Fruit fly (Drosophila melanogaster): ENCODE results near the gene CG14147.

DNA sequence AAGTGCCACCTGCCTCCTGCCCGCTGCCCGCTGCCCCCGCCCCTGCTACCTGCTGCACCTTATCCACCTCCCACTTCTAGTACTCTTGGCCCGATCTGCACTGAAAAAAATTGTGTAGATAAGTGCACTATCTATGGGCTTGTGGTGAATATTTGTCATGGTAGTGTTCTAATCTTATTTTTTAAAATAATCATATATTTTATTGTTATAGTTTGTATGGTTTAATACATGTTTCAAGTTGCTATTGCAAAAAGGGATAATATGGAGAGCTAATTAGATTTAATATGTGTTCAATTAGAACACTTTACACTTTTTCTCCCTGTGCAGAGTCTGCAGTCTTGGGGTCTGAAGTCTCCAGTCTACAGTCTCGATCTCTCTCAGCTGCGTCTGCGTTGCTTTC lies 41.0 kb upstream of the CG14147 start:
- TF ChIP-seq Mnt (GFP tag; optimal IDR thresholded peaks at IDR 0.05) (no peak), ovo (GFP tag; optimal IDR thresholded peaks at IDR 0.05) (no peak), Hr96 (GFP tag; optimal IDR thresholded peaks at IDR 0.05) (no peak), toe (GFP tag; optimal IDR thresholded peaks at IDR 0.05) (no peak), CG11617 (GFP tag; optimal IDR thresholded peaks at IDR 0.05) (no peak), Crg-1 (GFP tag; optimal IDR thresholded peaks at IDR 0.05) (no peak)
